Worm (Caenorhabditis elegans) whole organism, L3 larva: ENCODE data around the gene C26D10.4.

Source experiments
- egl-27 ChIP-seq: sonication (generic microtip); optimal IDR thresholded peaks from 4 replicates; lab custom pipeline; 2017; ENCODE audit warnings: missing biosample characterization, missing genetic modification reagents, missing genetic modification characterization
- pha-4 ChIP-seq: fragments of 150-350 bp; optimal IDR thresholded peaks from 2 replicates; lab custom pipeline; 2014; ENCODE audit warnings: missing biosample characterization, missing genetic modification reagents, missing genetic modification characterization

- TF ChIP-seq pha-4 (tag; lab: Kevin White, UChicago): no peak
- no peak for TF ChIP-seq egl-27
Observed at ce11 chrII:8312012-8312411, 17.6 kb upstream of the C26D10.4 start.
